Worm (Caenorhabditis elegans) whole organism, L4/young adult: ENCODE measurements around the gene heri-1.

Source experiments
- W03F9.2 ChIP-seq: fragments of 150-350 bp; optimal IDR thresholded peaks from 2 replicates; lab custom pipeline; 2014; ENCODE audit warnings: missing biosample characterization, missing genetic modification characterization
- dao-5 ChIP-seq: sonication (generic microtip); optimal IDR thresholded peaks from 2 replicates; lab custom pipeline; 2016; ENCODE audit warnings: missing genotype, missing genetic modification characterization, moderate library complexity, missing compliant biosample characterization
- him-1 ChIP-seq: sonication (generic microtip); optimal IDR thresholded peaks from 2 replicates; lab custom pipeline; 2016; ENCODE audit warnings: missing genotype, missing genetic modification reagents, missing genetic modification characterization, missing compliant biosample characterization

DNA sequence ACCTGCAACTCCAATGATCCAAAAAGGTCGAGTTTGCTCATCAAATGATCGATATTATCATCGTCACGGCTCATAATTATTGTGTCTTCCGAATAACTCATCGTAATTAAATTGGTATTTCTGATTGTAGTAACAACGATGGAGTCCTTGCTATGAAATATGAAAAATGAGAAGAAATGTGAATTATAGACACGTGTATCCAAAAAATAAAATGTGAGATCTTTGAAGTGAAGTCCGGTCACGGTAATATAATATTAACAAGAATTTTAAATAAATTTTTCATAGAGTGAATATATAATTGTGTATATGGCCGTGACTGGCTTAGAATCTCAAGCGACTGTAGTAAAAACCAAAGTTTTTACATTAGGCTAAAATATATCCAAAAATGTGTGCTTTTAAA lies 45.9 kb downstream of the heri-1 start, which contains the start of gene H12I13.1:
- TF ChIP-seq dao-5 (tag; lab: Kevin White, UChicago) (no peak), him-1 (tag; lab: Kevin White, UChicago) (no peak), W03F9.2 (tag; lab: Kevin White, UChicago) (no peak)
